Worm (Caenorhabditis elegans) whole organism, early embryonic: ENCODE measurements around the gene Y27F2A.11.

Source experiments
- aly-1 ChIP-seq: sonication (generic microtip); optimal IDR thresholded peaks from 2 replicates; lab custom pipeline; 2016; ENCODE audit warnings: missing genetic modification characterization, missing compliant biosample characterization
- ama-1 ChIP-seq: fragments of 150-350 bp; optimal IDR thresholded peaks from 2 replicates; lab custom pipeline; 2014
- ceh-13 ChIP-seq: fragments of 200-800 bp; sonication (Bioruptor generic); optimal IDR thresholded peaks from 2 replicates; lab custom pipeline; 2018; ENCODE audit warnings: mild to moderate bottlenecking, missing genetic modification characterization, missing compliant biosample characterization
- ceh-36 ChIP-seq: sonication (generic microtip); optimal IDR thresholded peaks from 2 replicates; lab custom pipeline; 2016; ENCODE audit warnings: missing genetic modification characterization, inconsistent platforms, missing compliant biosample characterization
- flt-1 ChIP-seq: fragments of 200-800 bp; sonication (Bioruptor generic); IDR thresholded peaks from 2 replicates; pipeline ENCODE4 v1.3.6; 2022; ENCODE audit warnings: missing genetic modification characterization, missing compliant biosample characterization
- hmbx-1 ChIP-seq: sonication (generic microtip); optimal IDR thresholded peaks from 2 replicates; lab custom pipeline; 2016; ENCODE audit warnings: mild to moderate bottlenecking, missing genetic modification characterization, missing compliant biosample characterization
- hnd-1 ChIP-seq: sonication (generic microtip); optimal IDR thresholded peaks from 2 replicates; lab custom pipeline; 2016; ENCODE audit warnings: missing genetic modification characterization, missing compliant biosample characterization
- scrt-1 ChIP-seq: fragments of 200-800 bp; sonication (Bioruptor generic); IDR thresholded peaks from 2 replicates; pipeline ENCODE4 v1.3.6; 2022; ENCODE audit warnings: missing genetic modification characterization, missing compliant biosample characterization
- sea-1 ChIP-seq: fragments of 200-800 bp; sonication (Bioruptor generic); conservative IDR thresholded peaks from 2 replicates; pipeline ENCODE4 v1.3.6; 2022; ENCODE audit warnings: missing genetic modification characterization, missing compliant biosample characterization
- tbx-11 ChIP-seq: fragments of 200-800 bp; sonication (Bioruptor generic); IDR thresholded peaks from 2 replicates; pipeline ENCODE4 v1.3.6; 2022; ENCODE audit warnings: missing genetic modification characterization, missing compliant biosample characterization

DNA sequence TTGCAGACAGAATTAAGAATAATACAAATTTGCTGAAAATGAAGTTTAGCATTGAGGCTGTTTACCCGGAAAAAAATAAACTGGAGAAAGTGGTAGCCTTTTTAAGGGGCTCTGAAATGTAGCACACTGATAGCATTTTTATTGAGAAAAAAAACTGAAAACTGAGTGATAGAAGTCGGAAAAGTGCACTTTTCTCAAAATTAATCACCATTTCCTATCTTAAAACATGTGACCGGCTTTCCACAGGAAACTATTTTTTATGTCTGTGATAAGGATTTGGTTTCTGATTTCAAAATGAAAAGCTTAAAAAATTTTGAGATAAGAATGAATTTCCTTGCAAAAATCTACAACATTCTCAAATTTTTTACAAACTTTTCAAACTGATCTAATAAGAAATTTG, 31.6 kb downstream of the Y27F2A.11 start, which contains the start of gene ZC239.22:
- TF ChIP-seq hmbx-1 (no peak), ceh-13 (GFP tag; lab: Kevin White, UChicago) (no peak), tbx-11 (GFP tag; lab: Robert Waterston, UW) (no peak), flt-1 (GFP tag; lab: Robert Waterston, UW) (no peak), aly-1 (tag; lab: Kevin White, UChicago) (no peak), scrt-1 (GFP tag; lab: Robert Waterston, UW) (no peak), ama-1 (lab: Kevin White, UChicago) (no peak), ceh-36 (tag; lab: Kevin White, UChicago) (no peak), hnd-1 (no peak), sea-1 (GFP tag; lab: Robert Waterston, UW) (no peak)
